Fruit fly (Drosophila melanogaster) whole organism, embryonic: Measurements from ENCODE around the gene Irbp18.

Experiments used
- Antp ChIP-seq: fragments of 200-800 bp; sonication (Bioruptor generic); optimal IDR thresholded peaks from 3 replicates; lab custom pipeline; 2016; ENCODE audit warnings: missing biosample characterization, missing genetic modification characterization
- Atf6 ChIP-seq: fragments of 200-800 bp; sonication (Bioruptor generic); IDR thresholded peaks from 2 replicates; pipeline ENCODE4 v1.3.6; 2022; ENCODE audit warnings: missing biosample characterization, missing genetic modification characterization
- CG10147 ChIP-seq: fragments of 200-800 bp; sonication (Bioruptor generic); optimal IDR thresholded peaks from 2 replicates; lab custom pipeline; 2019; ENCODE audit warnings: missing biosample characterization, mild to moderate bottlenecking, missing genetic modification characterization, moderate library complexity
- CG10209 ChIP-seq: fragments of 200-800 bp; sonication (Bioruptor generic); optimal IDR thresholded peaks from 3 replicates; lab custom pipeline; 2017; ENCODE audit warnings: missing biosample characterization, mild to moderate bottlenecking, missing genetic modification characterization, missing genetic modification reagents
- CG10267 ChIP-seq: fragments of 200-800 bp; sonication (Bioruptor generic); optimal IDR thresholded peaks from 2 replicates; lab custom pipeline; 2018; ENCODE audit warnings: missing biosample characterization, mild to moderate bottlenecking, missing genetic modification characterization, moderate library complexity
- CG10462 ChIP-seq: fragments of 200-800 bp; sonication (Bioruptor generic); optimal IDR thresholded peaks from 2 replicates; lab custom pipeline; 2016; ENCODE audit warnings: missing biosample characterization, missing genetic modification characterization
- CG12071 ChIP-seq: fragments of 200-800 bp; sonication (Bioruptor generic); optimal IDR thresholded peaks from 3 replicates; lab custom pipeline; 2018; ENCODE audit warnings: missing biosample characterization, mild to moderate bottlenecking, missing genetic modification characterization
- CG12236 ChIP-seq: fragments of 200-800 bp; sonication (Bioruptor generic); optimal IDR thresholded peaks from 2 replicates; lab custom pipeline; 2016; ENCODE audit warnings: missing biosample characterization, missing genetic modification characterization
- CG1603 ChIP-seq: fragments of 200-800 bp; sonication (Bioruptor generic); optimal IDR thresholded peaks from 2 replicates; lab custom pipeline; 2019; ENCODE audit warnings: missing biosample characterization, mild to moderate bottlenecking, missing genetic modification characterization, moderate library complexity
- CG16779 ChIP-seq: fragments of 200-800 bp; sonication (Bioruptor generic); IDR thresholded peaks from 2 replicates; pipeline ENCODE4 v1.3.6; 2022; ENCODE audit warnings: missing biosample characterization, missing genetic modification characterization
- CG17612 ChIP-seq: fragments of 200-800 bp; sonication (Bioruptor generic); IDR thresholded peaks from 2 replicates; pipeline ENCODE4 v1.3.6; 2022; ENCODE audit warnings: missing biosample characterization, missing genetic modification characterization
- CG18262 ChIP-seq: fragments of 200-800 bp; optimal IDR thresholded peaks from 3 replicates; lab custom pipeline; 2019; ENCODE audit warnings: missing biosample characterization, mild to moderate bottlenecking, missing genetic modification characterization, moderate library complexity
- CG2889 ChIP-seq: fragments of 200-800 bp; sonication (Bioruptor generic); IDR thresholded peaks from 3 replicates; pipeline ENCODE4 v1.3.6; 2022; ENCODE audit warnings: missing biosample characterization, missing genetic modification characterization
- CG32772 ChIP-seq: fragments of 200-800 bp; sonication (Bioruptor generic); IDR thresholded peaks from 2 replicates; pipeline ENCODE4 v1.3.6; 2022; ENCODE audit warnings: missing biosample characterization, missing genetic modification characterization
- CG3838 ChIP-seq: fragments of 200-800 bp; sonication (Bioruptor generic); optimal IDR thresholded peaks from 3 replicates; lab custom pipeline; 2016; ENCODE audit warnings: missing biosample characterization, missing genetic modification characterization
- CG4282 ChIP-seq: fragments of 200-800 bp; sonication (Bioruptor generic); optimal IDR thresholded peaks from 2 replicates; lab custom pipeline; 2016; ENCODE audit warnings: missing biosample characterization, missing genetic modification characterization
- CG8765 ChIP-seq: fragments of 200-800 bp; sonication (Bioruptor generic); IDR thresholded peaks from 2 replicates; pipeline ENCODE4 v1.3.6; 2022; ENCODE audit warnings: missing biosample characterization, missing genetic modification characterization
- CG9215 ChIP-seq: fragments of 200-800 bp; sonication (Bioruptor generic); IDR thresholded peaks from 2 replicates; pipeline ENCODE4 v1.3.6; 2022; ENCODE audit warnings: missing biosample characterization, missing genetic modification characterization
- CG9797 ChIP-seq: fragments of 200-800 bp; sonication (Bioruptor generic); optimal IDR thresholded peaks from 3 replicates; lab custom pipeline; 2018; ENCODE audit warnings: missing biosample characterization, mild to moderate bottlenecking, missing genetic modification characterization
- Deaf1 ChIP-seq: fragments of 200-800 bp; optimal IDR thresholded peaks from 3 replicates; lab custom pipeline; 2019; ENCODE audit warnings: missing biosample characterization, mild to moderate bottlenecking, missing genetic modification characterization, moderate library complexity
- Drgx ChIP-seq: fragments of 200-800 bp; sonication (Bioruptor generic); IDR thresholded peaks from 2 replicates; pipeline ENCODE4 v1.3.6; 2022; ENCODE audit warnings: missing biosample characterization, missing genetic modification characterization
- ERR ChIP-seq: fragments of 200-800 bp; sonication (Bioruptor generic); optimal IDR thresholded peaks from 2 replicates; lab custom pipeline; 2016; ENCODE audit warnings: missing biosample characterization, missing genetic modification characterization
- H15 ChIP-seq: fragments of 200-800 bp; sonication (Bioruptor generic); IDR thresholded peaks from 3 replicates; pipeline ENCODE4 v1.3.6; 2022; ENCODE audit warnings: missing biosample characterization, missing genetic modification characterization
- HLH54F ChIP-seq: fragments of 200-800 bp; sonication (Bioruptor generic); optimal IDR thresholded peaks from 3 replicates; lab custom pipeline; 2016; ENCODE audit warnings: missing biosample characterization, missing genetic modification characterization
- Mrtf ChIP-seq: fragments of 200-800 bp; sonication (Bioruptor generic); IDR thresholded peaks from 3 replicates; pipeline ENCODE4 v1.3.6; 2022; ENCODE audit warnings: missing biosample characterization, missing genetic modification characterization
- Ravus ChIP-seq: fragments of 200-800 bp; sonication (Bioruptor generic); IDR thresholded peaks from 2 replicates; pipeline ENCODE4 v1.3.6; 2022; ENCODE audit warnings: missing biosample characterization, missing genetic modification characterization
- Sry-β ChIP-seq: fragments of 200-800 bp; sonication (Bioruptor generic); optimal IDR thresholded peaks from 2 replicates; lab custom pipeline; 2018; ENCODE audit warnings: missing biosample characterization, mild to moderate bottlenecking, missing genetic modification characterization, moderate library complexity
- Taf1 ChIP-seq: fragments of 200-800 bp; sonication (Bioruptor generic); IDR thresholded peaks from 2 replicates; pipeline ENCODE4 v1.3.6; 2022; ENCODE audit warnings: missing biosample characterization, missing genetic modification characterization
- ab ChIP-seq: fragments of 200-800 bp; sonication (Bioruptor generic); optimal IDR thresholded peaks from 2 replicates; lab custom pipeline; 2016; ENCODE audit warnings: missing biosample characterization, missing genetic modification characterization
- aop ChIP-seq: fragments of 200-800 bp; sonication (Bioruptor generic); IDR thresholded peaks from 2 replicates; pipeline ENCODE4 v1.3.6; 2022; ENCODE audit warnings: missing biosample characterization, missing genetic modification characterization
- bsh ChIP-seq, 2 experiments: fragments of 200-800 bp; sonication (Bioruptor generic); optimal IDR thresholded peaks; 2 replicates each; lab custom pipeline; 2017 to 2018; ENCODE audit warnings: mild to moderate bottlenecking in 2 of 2, missing biosample characterization in 2 of 2, missing genetic modification characterization in 2 of 2, moderate library complexity in 1 of 2
- btn ChIP-seq: fragments of 200-800 bp; sonication (Bioruptor generic); optimal IDR thresholded peaks from 2 replicates; lab custom pipeline; 2016; ENCODE audit warnings: missing biosample characterization, missing genetic modification characterization
- chm ChIP-seq: fragments of 200-800 bp; sonication (Bioruptor generic); IDR thresholded peaks from 2 replicates; pipeline ENCODE4 v1.3.6; 2022; ENCODE audit warnings: missing biosample characterization, missing genetic modification characterization
- croc ChIP-seq: fragments of 200-800 bp; sonication (Bioruptor generic); conservative IDR thresholded peaks from 3 replicates; pipeline ENCODE4 v1.3.6; 2022; ENCODE audit warnings: missing biosample characterization, missing genetic modification characterization
- danr ChIP-seq: fragments of 200-800 bp; sonication (Bioruptor generic); IDR thresholded peaks from 2 replicates; pipeline ENCODE4 v1.3.6; 2022; ENCODE audit warnings: missing biosample characterization, missing genetic modification characterization
- en ChIP-seq: fragments of 200-800 bp; sonication (Bioruptor generic); optimal IDR thresholded peaks from 2 replicates; lab custom pipeline; 2016; ENCODE audit warnings: missing biosample characterization, missing genetic modification characterization
- esg ChIP-seq: fragments of 200-800 bp; sonication (Bioruptor generic); conservative IDR thresholded peaks from 2 replicates; pipeline ENCODE4 v1.3.6; 2022; ENCODE audit warnings: missing biosample characterization, missing genetic modification characterization
- fd102C ChIP-seq: fragments of 200-800 bp; sonication (Bioruptor generic); optimal IDR thresholded peaks from 2 replicates; lab custom pipeline; 2018; ENCODE audit warnings: missing biosample characterization, mild to moderate bottlenecking, missing genetic modification characterization, moderate library complexity
- gem ChIP-seq: fragments of 200-800 bp; sonication (Bioruptor generic); optimal IDR thresholded peaks from 2 replicates; lab custom pipeline; 2019; ENCODE audit warnings: missing biosample characterization, mild to moderate bottlenecking, missing genetic modification characterization, moderate library complexity
- gsb-n ChIP-seq: fragments of 200-800 bp; sonication (Bioruptor generic); optimal IDR thresholded peaks from 3 replicates; lab custom pipeline; 2018; ENCODE audit warnings: missing biosample characterization, mild to moderate bottlenecking, missing genetic modification characterization
- ham ChIP-seq: fragments of 200-800 bp; sonication (Bioruptor generic); IDR thresholded peaks from 2 replicates; pipeline ENCODE4 v1.3.6; 2022; ENCODE audit warnings: missing biosample characterization, missing genetic modification characterization
- hbn ChIP-seq: fragments of 200-800 bp; sonication (Bioruptor generic); IDR thresholded peaks from 2 replicates; pipeline ENCODE4 v1.3.6; 2022; ENCODE audit warnings: missing biosample characterization, missing genetic modification characterization; ENCODE audit not compliant: partially characterized antibody
- hth ChIP-seq: fragments of >200 bp; optimal IDR thresholded peaks from 2 replicates; lab custom pipeline; 2017; ENCODE audit warnings: inconsistent platforms
- inv ChIP-seq: fragments of 200-800 bp; sonication (Bioruptor generic); IDR thresholded peaks from 2 replicates; pipeline ENCODE4 v1.3.6; 2022; ENCODE audit warnings: missing biosample characterization, missing genetic modification characterization; ENCODE audit not compliant: partially characterized antibody
- prd ChIP-seq, 3 experiments: fragments of >200 bp in 2 of 3; fragments of 200-800 bp in 1 of 3; sonication (Bioruptor generic) in 1 of 3; optimal IDR thresholded peaks in 2 of 3; IDR thresholded peaks in 1 of 3; 2 replicates in 2 of 3; 3 replicates in 1 of 3; pipeline versions ENCODE4 v1.3.6 to Lab custom; 2017 to 2022; ENCODE audit warnings: missing biosample characterization in 1 of 3, missing genetic modification characterization in 1 of 3
- repo ChIP-seq: fragments of 200-800 bp; sonication (Bioruptor generic); optimal IDR thresholded peaks from 2 replicates; lab custom pipeline; 2016; ENCODE audit warnings: missing biosample characterization, missing genetic modification characterization
- sima ChIP-seq: fragments of 200-800 bp; sonication (Bioruptor generic); optimal IDR thresholded peaks from 2 replicates; lab custom pipeline; 2016; ENCODE audit warnings: missing biosample characterization, missing genetic modification characterization
- tll ChIP-seq, 2 experiments: fragments of 200-800 bp in 1 of 2; fragments of >200 bp in 1 of 2; sonication (Bioruptor generic) in 1 of 2; optimal IDR thresholded peaks; 2 replicates each; lab custom pipeline; 2017 to 2019; ENCODE audit warnings: missing biosample characterization in 2 of 2, missing genetic modification characterization in 2 of 2, mild to moderate bottlenecking in 1 of 2, moderate library complexity in 1 of 2
- unc-4 ChIP-seq: fragments of 200-800 bp; sonication (Bioruptor generic); IDR thresholded peaks from 2 replicates; pipeline ENCODE4 v1.3.6; 2022; ENCODE audit warnings: missing biosample characterization, missing genetic modification characterization; ENCODE audit not compliant: partially characterized antibody
- vvl ChIP-seq: fragments of 200-800 bp; sonication (Bioruptor generic); IDR thresholded peaks from 2 replicates; pipeline ENCODE4 v1.3.6; 2022; ENCODE audit warnings: missing biosample characterization, missing genetic modification characterization

Gene Irbp18

DNA sequence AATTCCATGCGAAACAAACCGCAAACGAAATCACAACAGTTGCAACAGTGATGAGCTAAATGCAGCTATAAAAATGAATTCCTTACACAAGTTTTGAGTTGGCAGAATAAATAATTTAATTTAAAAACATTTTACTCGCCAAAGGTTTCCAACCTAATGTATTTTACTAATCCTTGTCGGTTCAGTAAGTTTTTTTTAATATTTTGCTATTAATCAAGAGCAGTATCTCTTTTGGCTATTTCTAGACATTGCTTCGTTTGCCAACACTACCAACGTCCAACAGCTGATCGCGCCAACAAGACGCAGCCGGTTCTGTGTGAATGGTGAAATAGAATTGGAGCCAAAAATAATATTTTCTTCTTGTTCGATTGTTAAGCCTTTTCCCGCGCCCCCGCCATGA, 33.3 kb downstream of the Irbp18 start, which contains the start of the genes CG32075, CG45101 and SuUR (continued):
- TF ChIP-seq Sry-β (GFP tag; lab: Kevin White, UChicago): peak; percentile 96
- TF ChIP-seq CG18262 (tag; lab: Kevin White, UChicago): peak; percentile 81
- no peak for TF ChIP-seq unc-4
- TF ChIP-seq CG17612: peak; percentile 59; the same call in 1 of the 2 replicates
- TF ChIP-seq CG1603: peak; percentile 51
- TF ChIP-seq Antp: peak; percentile 84
- TF ChIP-seq vvl (GFP tag; lab: Robert Waterston, UW): peak; percentile 91
- peak; percentile 82 for TF ChIP-seq CG9215 (GFP tag; lab: Robert Waterston, UW)
- 0 out of 2 replicates have a peak, but pooled peaks have one; percentile 33 for TF ChIP-seq danr
- peak; percentile 92 for TF ChIP-seq gem (tag; lab: Kevin White, UChicago)
- no peak for TF ChIP-seq ERR (GFP tag; lab: Kevin White, UChicago)
- TF ChIP-seq hth: no peak
- no peak for TF ChIP-seq inv
- TF ChIP-seq CG12071 (GFP tag; lab: Kevin White, UChicago): peak; percentile 15
- TF ChIP-seq croc (GFP tag; lab: Robert Waterston, UW): peak; percentile 74
- peak; percentile 36 for TF ChIP-seq fd102C
- peak; percentile 64 for TF ChIP-seq CG12236 (GFP tag; lab: Kevin White, UChicago)
- peak; percentile 74 for TF ChIP-seq CG4282 (GFP tag; lab: Kevin White, UChicago)
- TF ChIP-seq Taf1 (GFP tag; lab: Robert Waterston, UW): peak; percentile 67
- no peak for TF ChIP-seq btn (GFP tag; lab: Kevin White, UChicago)
- TF ChIP-seq ab (GFP tag; lab: Kevin White, UChicago): peak; percentile 88
- peak; percentile 82 for TF ChIP-seq Drgx (GFP tag; lab: Robert Waterston, UW)
- peak; percentile 56 for TF ChIP-seq sima (GFP tag; lab: Kevin White, UChicago)
- peak; percentile 86 for TF ChIP-seq Atf6 (GFP tag; lab: Robert Waterston, UW)
- peak; percentile 70; the same call in 1 of the 3 replicates for TF ChIP-seq Mrtf (GFP tag; lab: Robert Waterston, UW)
- peak; percentile 67 for TF ChIP-seq CG10147
- peak; percentile 96 for TF ChIP-seq CG10267 (tag; lab: Kevin White, UChicago)
- peak; percentile 38 for TF ChIP-seq Deaf1 (tag; lab: Kevin White, UChicago)
- peak; percentile 74 for TF ChIP-seq gsb-n (tag; lab: Kevin White, UChicago)
- TF ChIP-seq CG10209: peak; percentile 85
- TF ChIP-seq bsh (GFP tag; optimal IDR thresholded peaks at IDR 0.05; lab: Kevin White, UChicago): peak in 1 of 2 experiments; percentile 85
- peak; percentile 90 for TF ChIP-seq chm
- peak; percentile 83 for TF ChIP-seq repo (GFP tag; lab: Kevin White, UChicago)
- TF ChIP-seq en: peak; percentile 18
- TF ChIP-seq H15 (GFP tag; lab: Robert Waterston, UW): peak; percentile 81
- no peak; the same call in 1 of the 2 replicates for TF ChIP-seq aop
- no peak for TF ChIP-seq prd (optimal IDR thresholded peaks at IDR 0.05; lab: Kevin White, UChicago)
- peak; percentile 95 for TF ChIP-seq prd (GFP tag; IDR thresholded peaks at IDR 0.05; lab: Robert Waterston, UW)
- TF ChIP-seq esg: peak; percentile 92
- peak; percentile 75 for TF ChIP-seq CG8765 (GFP tag; lab: Robert Waterston, UW)
- peak; percentile 81 for TF ChIP-seq CG3838 (GFP tag; lab: Kevin White, UChicago)
- TF ChIP-seq ham (GFP tag; lab: Robert Waterston, UW): peak; percentile 29; the same call in 1 of the 2 replicates
- peak; percentile 58 for TF ChIP-seq Ravus (GFP tag; lab: Robert Waterston, UW)
- peak; percentile 54; the same call in 1 of the 2 replicates for TF ChIP-seq CG16779 (GFP tag; lab: Robert Waterston, UW)
- peak; percentile 92 for TF ChIP-seq HLH54F
- TF ChIP-seq hbn: no peak
- TF ChIP-seq CG2889 (GFP tag; lab: Robert Waterston, UW): peak; percentile 83
- peak; percentile 76 for TF ChIP-seq CG10462 (GFP tag; lab: Kevin White, UChicago)
- peak in 1 of 2 experiments; percentile 30 for TF ChIP-seq tll (GFP tag; optimal IDR thresholded peaks at IDR 0.05; lab: Kevin White, UChicago)
- TF ChIP-seq CG32772 (GFP tag; lab: Robert Waterston, UW): peak; percentile 88
- TF ChIP-seq CG9797 (GFP tag; lab: Kevin White, UChicago): peak; percentile 23
